Worm (Caenorhabditis elegans): ENCODE results near the gene ttr-12.

DNA sequence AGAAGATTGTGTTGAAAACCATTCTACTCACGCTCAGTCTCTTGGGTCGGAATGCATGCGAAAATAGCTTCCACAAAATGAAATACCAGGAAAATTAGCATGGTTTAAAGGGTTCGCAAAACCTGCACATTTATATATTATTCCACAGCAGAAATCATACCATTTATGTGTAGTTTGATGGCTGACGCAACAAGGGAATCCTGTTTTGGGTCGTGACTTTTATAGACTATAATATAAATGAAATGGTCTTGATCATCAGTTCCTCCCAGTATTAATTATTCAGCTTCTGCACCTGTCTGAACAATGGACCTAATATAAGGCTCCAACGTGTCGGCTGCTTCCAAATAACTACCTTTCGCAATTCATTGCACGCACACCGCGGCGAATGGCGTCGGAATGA, 14.5 kb upstream of the ttr-12 start, which contains the start of gene F46B3.8:
- TF ChIP-seq pha-4 (tag; optimal IDR thresholded peaks at IDR 0.05) (no peak), ceh-31 (tag; optimal IDR thresholded peaks at IDR 0.05) (no peak), sdc-2 (tag; optimal IDR thresholded peaks at IDR 0.05) (no peak), gmeb-2 (tag; optimal IDR thresholded peaks at IDR 0.05) (no peak), elt-2 (tag; optimal IDR thresholded peaks at IDR 0.05) (no peak), ceh-9 (tag; optimal IDR thresholded peaks at IDR 0.05) (no peak), tbx-2 (tag; optimal IDR thresholded peaks at IDR 0.05) (no peak), unc-3 (GFP tag; conservative IDR thresholded peaks at IDR 0.05) (no peak), unc-3 (tag; optimal IDR thresholded peaks at IDR 0.05) (no peak)

Measured in whole organism, late embryonic.